Fruit fly (Drosophila melanogaster): ENCODE results near the gene rtp.
A peak's percentile ranks its signal among the peaks of the same experiment; 100 is the strongest.

rtp gene

dm6 chr3R:5214162-5214916 is 22.8 kb downstream of the rtp start (continued):
- TF ChIP-seq Hmx (GFP tag; optimal IDR thresholded peaks at IDR 0.05) = no peak

- TF ChIP-seq nom (GFP tag; optimal IDR thresholded peaks at IDR 0.05) (peak; percentile 58), CG17328 (GFP tag; IDR thresholded peaks at IDR 0.05) (0 out of 2 replicates have a peak, but pooled peaks have one; percentile 34), CG1602 (GFP tag; optimal IDR thresholded peaks at IDR 0.05) (no peak), Hr3 (GFP tag; optimal IDR thresholded peaks at IDR 0.05) (no peak), Ets65A (GFP tag) (peak; percentile 62), chinmo (GFP tag; IDR thresholded peaks at IDR 0.05; ENCODE audit: partially characterized antibody) (peak; percentile 81; the same call in 2 of the 4 replicates), Dad (GFP tag; optimal IDR thresholded peaks at IDR 0.05) (no peak), onecut (GFP tag; IDR thresholded peaks at IDR 0.05) (peak; percentile 67), CG12769 (tag; optimal IDR thresholded peaks at IDR 0.05) (peak; percentile 38), cwo (GFP tag; optimal IDR thresholded peaks at IDR 0.05) (peak; percentile 37)
Observed at dm6 chr3R:5213309-5213708, 23.8 kb downstream of the rtp start.

dm6 chr3R:5212759-5213053 is 24.4 kb downstream of the rtp start:
- no peak for TF ChIP-seq CG34422 (GFP tag; IDR thresholded peaks at IDR 0.05)
- TF ChIP-seq zen (tag; optimal IDR thresholded peaks at IDR 0.05) = peak; percentile 11
- TF ChIP-seq D (optimal IDR thresholded peaks at IDR 0.05) = peak; percentile 87
- no peak for TF ChIP-seq D (GFP tag; optimal IDR thresholded peaks at IDR 0.05)
- peak in 1 of 2 experiments; percentile 87 for TF ChIP-seq tll (GFP tag; optimal IDR thresholded peaks at IDR 0.05)
- no peak for TF ChIP-seq CG2199 (GFP tag; IDR thresholded peaks at IDR 0.05)
- no peak for TF ChIP-seq br (optimal IDR thresholded peaks at IDR 0.05)
- no peak for TF ChIP-seq gem (tag; optimal IDR thresholded peaks at IDR 0.05)
- TF ChIP-seq hth (optimal IDR thresholded peaks at IDR 0.05) = peak; percentile 41
- TF ChIP-seq lab (GFP tag; optimal IDR thresholded peaks at IDR 0.05) = no peak
- no peak for TF ChIP-seq CG9932 (GFP tag; IDR thresholded peaks at IDR 0.05)
- TF ChIP-seq bowl (GFP tag; IDR thresholded peaks at IDR 0.05) = no peak
- TF ChIP-seq CG4820 (GFP tag; optimal IDR thresholded peaks at IDR 0.05) = no peak
- no peak for TF ChIP-seq h (optimal IDR thresholded peaks at IDR 0.05)

dm6 chr3R:5211901-5212758 is 25.0 kb downstream of the rtp start:
- no peak for TF ChIP-seq CG15514 (GFP tag; optimal IDR thresholded peaks at IDR 0.05)
- no peak for TF ChIP-seq CG10274 (GFP tag; optimal IDR thresholded peaks at IDR 0.05)
- TF ChIP-seq dmrt11E (tag; optimal IDR thresholded peaks at IDR 0.05) = peak; percentile 98
- TF ChIP-seq corto (GFP tag; optimal IDR thresholded peaks at IDR 0.05) = no peak
- peak; percentile 41 for TF ChIP-seq crc (GFP tag; optimal IDR thresholded peaks at IDR 0.05)
- TF ChIP-seq zf30C (GFP tag; optimal IDR thresholded peaks at IDR 0.05) = peak; percentile 100
- peak; percentile 15; the same call in 1 of the 2 replicates for TF ChIP-seq E2f2 (GFP tag; IDR thresholded peaks at IDR 0.05)
- TF ChIP-seq Mrtf (GFP tag; IDR thresholded peaks at IDR 0.05) = peak; percentile 63; the same call in 1 of the 3 replicates
- TF ChIP-seq CG8388 (GFP tag; optimal IDR thresholded peaks at IDR 0.05) = peak; percentile 82
- TF ChIP-seq Antp (GFP tag; optimal IDR thresholded peaks at IDR 0.05) = peak; percentile 80
- peak; percentile 51; the same call in 1 of the 2 replicates for TF ChIP-seq gt (GFP tag; IDR thresholded peaks at IDR 0.05)
- peak; percentile 52 for TF ChIP-seq CG17359 (tag; optimal IDR thresholded peaks at IDR 0.05)
- peak; percentile 41; the same call in 1 of the 3 replicates for TF ChIP-seq dysf (GFP tag; IDR thresholded peaks at IDR 0.05)
- TF ChIP-seq CG18599 (GFP tag; optimal IDR thresholded peaks at IDR 0.05) = peak; percentile 52
- peak; percentile 70 for TF ChIP-seq CG32772 (GFP tag; IDR thresholded peaks at IDR 0.05)
- TF ChIP-seq Hand (GFP tag; optimal IDR thresholded peaks at IDR 0.05) = no peak
- peak; percentile 38 for TF ChIP-seq disco-r (GFP tag; optimal IDR thresholded peaks at IDR 0.05)
- no peak for TF ChIP-seq CG9797 (GFP tag; optimal IDR thresholded peaks at IDR 0.05)
- TF ChIP-seq sug (tag; optimal IDR thresholded peaks at IDR 0.05) = no peak
- no peak; the same call in 1 of the 2 replicates for TF ChIP-seq ro (GFP tag; IDR thresholded peaks at IDR 0.05)
- TF ChIP-seq ERR (GFP tag; optimal IDR thresholded peaks at IDR 0.05) = no peak
